Fruit fly (Drosophila melanogaster) whole organism, embryonic: ENCODE data around the gene ssp.
A peak's percentile ranks its signal among the peaks of the same experiment; 100 is the strongest.

Experiments used
- Adf1 ChIP-seq: fragments of 200-800 bp; sonication (Bioruptor generic); IDR thresholded peaks from 2 replicates; pipeline ENCODE4 v1.3.6; 2022; ENCODE audit warnings: missing biosample characterization, missing genetic modification characterization
- CG10321 ChIP-seq: fragments of 200-800 bp; sonication (Bioruptor generic); IDR thresholded peaks from 2 replicates; pipeline ENCODE4 v1.3.6; 2022; ENCODE audit warnings: missing biosample characterization, missing genetic modification characterization
- CG11504 ChIP-seq: fragments of 200-800 bp; sonication (Bioruptor generic); optimal IDR thresholded peaks from 3 replicates; lab custom pipeline; 2019; ENCODE audit warnings: missing biosample characterization, mild to moderate bottlenecking, missing genetic modification characterization, moderate library complexity
- CG16813 ChIP-seq: fragments of 200-800 bp; sonication (Bioruptor generic); IDR thresholded peaks from 3 replicates; pipeline ENCODE4 v1.3.6; 2022; ENCODE audit warnings: missing biosample characterization, missing genetic modification characterization; ENCODE audit not compliant: partially characterized antibody
- CG17385 ChIP-seq: fragments of 200-800 bp; sonication (Bioruptor generic); optimal IDR thresholded peaks from 3 replicates; lab custom pipeline; 2018; ENCODE audit warnings: missing biosample characterization, mild to moderate bottlenecking, missing genetic modification characterization
- CG32532 ChIP-seq: fragments of 200-800 bp; sonication (Bioruptor generic); IDR thresholded peaks from 2 replicates; pipeline ENCODE4 v1.3.6; 2022; ENCODE audit warnings: missing biosample characterization, missing genetic modification characterization
- CG3847 ChIP-seq: fragments of 200-800 bp; sonication (Bioruptor generic); IDR thresholded peaks from 2 replicates; pipeline ENCODE4 v1.3.6; 2022; ENCODE audit warnings: missing biosample characterization, missing genetic modification characterization
- CG7357 ChIP-seq: fragments of 200-800 bp; sonication (Bioruptor generic); IDR thresholded peaks from 3 replicates; pipeline ENCODE4 v1.3.6; 2022; ENCODE audit warnings: missing biosample characterization, missing genetic modification characterization
- CG7372 ChIP-seq: fragments of 200-800 bp; sonication (Bioruptor generic); IDR thresholded peaks from 2 replicates; pipeline ENCODE4 v1.3.6; 2022; ENCODE audit warnings: missing biosample characterization, missing genetic modification characterization
- CG7928 ChIP-seq: fragments of 200-800 bp; sonication (Bioruptor generic); optimal IDR thresholded peaks from 2 replicates; lab custom pipeline; 2017; ENCODE audit warnings: missing biosample characterization, mild to moderate bottlenecking, missing genetic modification characterization
- Deaf1 ChIP-seq: fragments of 200-800 bp; optimal IDR thresholded peaks from 3 replicates; lab custom pipeline; 2019; ENCODE audit warnings: missing biosample characterization, mild to moderate bottlenecking, missing genetic modification characterization, moderate library complexity
- Med ChIP-seq: fragments of 200-800 bp; sonication (Bioruptor generic); peaks from one replicate; lab custom pipeline; 2016; ENCODE audit warnings: missing biosample characterization, missing genetic modification characterization, mild to moderate bottlenecking, inconsistent platforms, moderate library complexity
- NFAT ChIP-seq: fragments of 200-800 bp; sonication (Bioruptor generic); IDR thresholded peaks from 2 replicates; pipeline ENCODE4 v1.3.6; 2022; ENCODE audit warnings: missing biosample characterization, missing genetic modification characterization
- Trl ChIP-seq, 3 experiments: fragments of >200 bp in 2 of 3; fragments of 200-800 bp in 1 of 3; sonication (Bioruptor generic) in 1 of 3; optimal IDR thresholded peaks; 2 replicates in 1 of 3; 3 replicates in 2 of 3; lab custom pipeline; 2016 to 2017; ENCODE audit warnings: missing biosample characterization in 1 of 3, missing genetic modification characterization in 1 of 3
- ewg ChIP-seq: fragments of 200-800 bp; sonication (Bioruptor generic); optimal IDR thresholded peaks from 3 replicates; lab custom pipeline; 2017; ENCODE audit warnings: mild to moderate bottlenecking, missing biosample characterization, missing genetic modification reagents, missing genetic modification characterization
- h ChIP-seq: fragments of >200 bp; optimal IDR thresholded peaks from 2 replicates; lab custom pipeline; 2017
- org-1 ChIP-seq: fragments of 200-800 bp; sonication (Bioruptor generic); optimal IDR thresholded peaks from 2 replicates; lab custom pipeline; 2017; ENCODE audit warnings: missing biosample characterization, missing genetic modification characterization
- ranshi ChIP-seq: fragments of 200-800 bp; sonication (Bioruptor generic); IDR thresholded peaks from 2 replicates; pipeline ENCODE4 v1.3.6; 2022; ENCODE audit warnings: missing biosample characterization, missing genetic modification characterization
- slbo ChIP-seq: fragments of 200-800 bp; sonication (Bioruptor generic); IDR thresholded peaks from 2 replicates; pipeline ENCODE4 v1.3.6; 2022; ENCODE audit warnings: missing biosample characterization, missing genetic modification characterization
- ttk ChIP-seq: fragments of 200-800 bp; sonication (Bioruptor generic); IDR thresholded peaks from 2 replicates; pipeline ENCODE4 v2.1.2; 2022; ENCODE audit warnings: missing biosample characterization, missing genetic modification characterization

Gene ssp

dm6 chr3L:12163693-12164092, 45.6 kb downstream of the ssp start, which contains the start of gene CG9760 (continued):
- peak; percentile 5 for TF ChIP-seq CG17385 (GFP tag; lab: Kevin White, UChicago)
- no peak for TF ChIP-seq CG16813
- 0 out of 2 replicates have a peak, but pooled peaks have one; percentile 34 for TF ChIP-seq ttk
- peak; percentile 49 for TF ChIP-seq Deaf1
- no peak for TF ChIP-seq org-1
- 0 out of 2 replicates have a peak, but pooled peaks have one; percentile 12 for TF ChIP-seq NFAT (GFP tag; lab: Robert Waterston, UW)
- no peak for TF ChIP-seq CG7357 (GFP tag; lab: Robert Waterston, UW)
- TF ChIP-seq Med (GFP tag; lab: Kevin White, UChicago), result peak; percentile 82
- no peak for TF ChIP-seq h (lab: Kevin White, UChicago)
- 0 out of 2 replicates have a peak, but pooled peaks have one; percentile 7 for TF ChIP-seq ranshi (GFP tag; lab: Robert Waterston, UW)
- peak; percentile 66; the same call in 1 of the 2 replicates for TF ChIP-seq CG7372 (GFP tag; lab: Robert Waterston, UW)
- no peak for TF ChIP-seq CG11504 (tag; lab: Kevin White, UChicago)
- peak; percentile 25; the same call in 1 of the 2 replicates for TF ChIP-seq slbo (GFP tag; lab: Robert Waterston, UW)
- no peak for TF ChIP-seq CG10321 (GFP tag; lab: Robert Waterston, UW)
- TF ChIP-seq CG3847 (GFP tag; lab: Robert Waterston, UW), result no peak
- TF ChIP-seq CG7928 (GFP tag; lab: Kevin White, UChicago), result no peak
- TF ChIP-seq ewg, result peak; percentile 56
- TF ChIP-seq Trl (optimal IDR thresholded peaks at IDR 0.05; lab: Kevin White, UChicago), result peak; percentile 56 to 58
- TF ChIP-seq Trl (GFP tag; optimal IDR thresholded peaks at IDR 0.05; lab: Kevin White, UChicago), result no peak
- peak; percentile 40; the same call in 1 of the 2 replicates for TF ChIP-seq Adf1
- TF ChIP-seq CG32532 (GFP tag; lab: Robert Waterston, UW), result peak; percentile 42; the same call in 1 of the 2 replicates
- TF ChIP-seq, all 482 proteins: peak for 46
